Worm (Caenorhabditis elegans) whole organism, L4 larva: ENCODE results near the gene F56D6.12.
"Not testable (repeated sequence)": the region's sequence is repeated elsewhere in the genome, so short reads cannot be mapped to it uniquely, and the experiment has no call there.

Source experiments
- D1046.2 ChIP-seq: fragments of 200-800 bp; sonication (Bioruptor generic); IDR thresholded peaks from 2 replicates; pipeline ENCODE4 v1.3.6; 2022; ENCODE audit warnings: missing genetic modification characterization, missing compliant biosample characterization
- F26F4.8 ChIP-seq: fragments of 200-800 bp; sonication (Bioruptor generic); conservative IDR thresholded peaks from 2 replicates; pipeline ENCODE4 v1.3.6; 2022; ENCODE audit warnings: missing genetic modification characterization, missing compliant biosample characterization
- F37D6.2 ChIP-seq: sonication (generic microtip); optimal IDR thresholded peaks from 2 replicates; lab custom pipeline; 2016; ENCODE audit warnings: mild to moderate bottlenecking, missing genetic modification characterization, missing compliant biosample characterization
- F49E8.2 ChIP-seq: sonication (generic microtip); optimal IDR thresholded peaks from 2 replicates; lab custom pipeline; 2016; ENCODE audit warnings: missing compliant biosample characterization, mild to moderate bottlenecking, missing genetic modification characterization, borderline replicate concordance
- R02D3.7 ChIP-seq: fragments of 150-350 bp; sonication (generic microtip); optimal IDR thresholded peaks from 3 replicates; lab custom pipeline; 2014; ENCODE audit warnings: missing biosample characterization, missing genetic modification characterization
- T20F7.1 ChIP-seq: fragments of 200-800 bp; sonication (Bioruptor generic); optimal IDR thresholded peaks from 2 replicates; lab custom pipeline; 2018; ENCODE audit warnings: mild to moderate bottlenecking, missing genetic modification characterization, missing compliant biosample characterization
- Y48G9A.11 ChIP-seq: fragments of 200-800 bp; sonication (Bioruptor generic); IDR thresholded peaks from 2 replicates; pipeline ENCODE4 v1.3.6; 2022; ENCODE audit warnings: missing genetic modification reagents, missing genetic modification characterization, missing compliant biosample characterization
- Y75B8A.6 ChIP-seq: fragments of 200-800 bp; sonication (Bioruptor generic); IDR thresholded peaks from 2 replicates; pipeline ENCODE4 v1.3.6; 2022; ENCODE audit warnings: missing genetic modification reagents, missing genetic modification characterization, missing compliant biosample characterization
- ceh-44 ChIP-seq: fragments of 200-800 bp; sonication (Bioruptor generic); IDR thresholded peaks from 2 replicates; pipeline ENCODE4 v1.3.6; 2022; ENCODE audit warnings: missing genetic modification reagents, missing genetic modification characterization, missing compliant biosample characterization
- ceh-62 ChIP-seq: sonication (generic microtip); optimal IDR thresholded peaks from 2 replicates; lab custom pipeline; 2017; ENCODE audit warnings: missing biosample characterization, missing genetic modification characterization
- ces-1 ChIP-seq: fragments of 150-350 bp; sonication (generic microtip); optimal IDR thresholded peaks from 4 replicates; lab custom pipeline; 2014; ENCODE audit warnings: missing biosample characterization, missing genetic modification reagents, missing genetic modification characterization
- ctbp-1 ChIP-seq: fragments of 200-800 bp; sonication (Bioruptor generic); IDR thresholded peaks from 2 replicates; pipeline ENCODE4 v1.3.6; 2022; ENCODE audit warnings: missing genetic modification reagents, missing genetic modification characterization, missing compliant biosample characterization
- daf-8 ChIP-seq: fragments of 200-800 bp; sonication (Bioruptor generic); IDR thresholded peaks from 2 replicates; pipeline ENCODE4 v1.3.6; 2022; ENCODE audit warnings: missing genetic modification characterization, missing compliant biosample characterization
- dmd-8 ChIP-seq: fragments of 200-800 bp; sonication (Bioruptor generic); IDR thresholded peaks from 2 replicates; pipeline ENCODE4 v1.3.6; 2022; ENCODE audit warnings: missing genetic modification characterization, missing compliant biosample characterization
- egl-27 ChIP-seq: sonication (generic microtip); optimal IDR thresholded peaks from 3 replicates; lab custom pipeline; 2017; ENCODE audit warnings: missing biosample characterization, missing genetic modification reagents, missing genetic modification characterization
- egl-43 ChIP-seq: fragments of 200-800 bp; sonication (Bioruptor generic); IDR thresholded peaks from 2 replicates; pipeline ENCODE4 v1.3.6; 2022; ENCODE audit warnings: missing genetic modification reagents, missing genetic modification characterization, missing compliant biosample characterization
- hif-1 ChIP-seq, 2 experiments: sonication (generic microtip); optimal IDR thresholded peaks; 2 replicates each; lab custom pipeline; 2016 to 2017; ENCODE audit warnings: missing compliant biosample characterization in 2 of 2, missing genetic modification characterization in 2 of 2, missing genetic modification reagents in 2 of 2, missing genotype in 2 of 2, mild to moderate bottlenecking in 1 of 2
- hlh-11 ChIP-seq: fragments of 200-800 bp; sonication (Bioruptor generic); optimal IDR thresholded peaks from 2 replicates; lab custom pipeline; 2018; ENCODE audit warnings: mild to moderate bottlenecking, missing genetic modification characterization, missing compliant biosample characterization
- lin-1 ChIP-seq: fragments of 200-800 bp; sonication (Bioruptor generic); IDR thresholded peaks from 2 replicates; pipeline ENCODE4 v1.3.6; 2022; ENCODE audit warnings: missing genetic modification reagents, missing genetic modification characterization, missing compliant biosample characterization
- lin-15B ChIP-seq: fragments of 150-350 bp; sonication (generic microtip); optimal IDR thresholded peaks from 3 replicates; lab custom pipeline; 2014; ENCODE audit warnings: missing biosample characterization, missing genetic modification characterization
- lsy-2 ChIP-seq, 2 experiments: fragments of 150-350 bp in 1 of 2; sonication (generic microtip) in 1 of 2; optimal IDR thresholded peaks; 2 replicates each; lab custom pipeline; 2014 to 2017; ENCODE audit warnings: missing biosample characterization in 2 of 2, missing genetic modification characterization in 2 of 2
- madf-5 ChIP-seq, 2 experiments: fragments of 200-800 bp; sonication (Bioruptor generic); IDR thresholded peaks; 2 replicates each; pipeline ENCODE4 v1.3.6; 2022; ENCODE audit warnings: missing compliant biosample characterization in 2 of 2, missing genetic modification characterization in 2 of 2
- mdt-29 ChIP-seq: fragments of 200-800 bp; sonication (Bioruptor generic); IDR thresholded peaks from 2 replicates; pipeline ENCODE4 v1.3.6; 2022; ENCODE audit warnings: missing genetic modification reagents, missing genetic modification characterization, missing compliant biosample characterization
- mep-1 ChIP-seq: fragments of 150-350 bp; sonication (generic microtip); optimal IDR thresholded peaks from 3 replicates; lab custom pipeline; 2014; ENCODE audit warnings: missing biosample characterization, missing genetic modification characterization
- mxl-3 ChIP-seq: fragments of 200-800 bp; sonication (Bioruptor generic); optimal IDR thresholded peaks from 2 replicates; lab custom pipeline; 2018; ENCODE audit warnings: mild to moderate bottlenecking, missing genetic modification characterization, missing compliant biosample characterization
- nhr-10 ChIP-seq: fragments of 150-350 bp; optimal IDR thresholded peaks from 2 replicates; lab custom pipeline; 2014; ENCODE audit warnings: missing biosample characterization, missing genetic modification characterization
- nhr-102 ChIP-seq: sonication (generic microtip); optimal IDR thresholded peaks from 2 replicates; lab custom pipeline; 2016; ENCODE audit warnings: mild to moderate bottlenecking, missing genetic modification characterization, moderate library complexity, missing compliant biosample characterization
- nhr-11 ChIP-seq: fragments of 150-350 bp; optimal IDR thresholded peaks from 2 replicates; lab custom pipeline; 2014; ENCODE audit warnings: missing biosample characterization, missing genetic modification characterization
- nhr-237 ChIP-seq: sonication (generic microtip); optimal IDR thresholded peaks from 2 replicates; lab custom pipeline; 2017; ENCODE audit warnings: missing biosample characterization, missing genetic modification characterization
- nhr-76 ChIP-seq: fragments of 150-350 bp; optimal IDR thresholded peaks from 2 replicates; lab custom pipeline; 2014; ENCODE audit warnings: missing biosample characterization, missing genetic modification characterization
- pha-4 ChIP-seq, 2 experiments: fragments of 150-350 bp in 1 of 2; fragments of 200-800 bp in 1 of 2; sonication (Bioruptor generic) in 1 of 2; IDR thresholded peaks in 1 of 2; optimal IDR thresholded peaks in 1 of 2; 2 replicates each; pipeline versions ENCODE4 v1.3.6 to Lab custom; 2014 to 2022; ENCODE audit warnings: missing genetic modification characterization in 2 of 2, missing genetic modification reagents in 2 of 2, missing biosample characterization in 1 of 2, missing compliant biosample characterization in 1 of 2
- sdz-12 ChIP-seq: fragments of 200-800 bp; sonication (Bioruptor generic); optimal IDR thresholded peaks from 2 replicates; lab custom pipeline; 2018; ENCODE audit warnings: mild to moderate bottlenecking, missing genetic modification characterization, missing compliant biosample characterization
- set-16 ChIP-seq: fragments of 200-800 bp; sonication (Bioruptor generic); IDR thresholded peaks from 2 replicates; pipeline ENCODE4 v1.3.6; 2022; ENCODE audit warnings: missing genetic modification reagents, missing genetic modification characterization, missing compliant biosample characterization
- skn-1 ChIP-seq: fragments of 150-350 bp; optimal IDR thresholded peaks from 2 replicates; lab custom pipeline; 2014; ENCODE audit warnings: missing biosample characterization, missing genetic modification characterization
- snpc-1.2 ChIP-seq: fragments of 200-800 bp; sonication (Bioruptor generic); IDR thresholded peaks from 2 replicates; pipeline ENCODE4 v1.3.6; 2022; ENCODE audit warnings: missing genetic modification reagents, missing genetic modification characterization, missing compliant biosample characterization
- tag-97 ChIP-seq: fragments of 200-800 bp; sonication (Bioruptor generic); IDR thresholded peaks from 2 replicates; pipeline ENCODE4 v1.3.6; 2022; ENCODE audit warnings: missing genetic modification characterization, missing compliant biosample characterization
- vab-7 ChIP-seq: fragments of 200-800 bp; sonication (Bioruptor generic); IDR thresholded peaks from 2 replicates; pipeline ENCODE4 v1.3.6; 2022; ENCODE audit warnings: missing genetic modification reagents, missing genetic modification characterization, missing compliant biosample characterization
- zfp-2 ChIP-seq: sonication (generic microtip); optimal IDR thresholded peaks from 2 replicates; lab custom pipeline; 2016; ENCODE audit warnings: mild to moderate bottlenecking, missing genetic modification characterization, missing compliant biosample characterization
- ztf-7 ChIP-seq: fragments of 150-350 bp; optimal IDR thresholded peaks from 2 replicates; lab custom pipeline; 2014; ENCODE audit warnings: missing biosample characterization, missing genetic modification characterization

The F56D6.12 gene

DNA sequence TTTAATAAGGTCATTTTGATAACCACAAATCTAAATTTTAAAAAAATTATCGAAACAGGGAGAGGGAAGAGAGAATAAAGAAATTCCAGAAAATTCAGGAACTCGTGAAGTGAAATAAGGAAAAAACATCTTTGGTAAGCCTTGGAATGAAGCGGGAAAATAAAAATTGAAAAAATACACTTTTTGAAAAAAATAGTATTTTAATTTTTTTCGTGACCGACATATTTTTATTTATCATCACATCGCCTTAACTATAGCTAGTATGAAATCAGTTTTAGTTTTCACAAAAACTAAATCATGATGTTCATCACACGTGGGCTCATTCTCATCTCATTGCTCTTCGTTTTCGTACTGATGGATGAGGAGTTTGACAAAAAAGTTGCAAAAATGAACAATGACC lies 1.2 kb downstream of the F56D6.12 start, which contains the start of gene F56D6.13:
TSS of gene F56D6.13 (plus strand) at position 301 of the 400 bp plus-strand sequence.
- TF ChIP-seq zfp-2 (tag; lab: Kevin White, UChicago): no peak
- TF ChIP-seq pha-4 (GFP tag; IDR thresholded peaks at IDR 0.05; lab: Robert Waterston, UW): no peak
- no peak for TF ChIP-seq pha-4 (tag; optimal IDR thresholded peaks at IDR 0.05; lab: Kevin White, UChicago)
- TF ChIP-seq mxl-3 (GFP tag; lab: Kevin White, UChicago): no peak
- no peak for TF ChIP-seq D1046.2 (GFP tag; lab: Robert Waterston, UW)
- TF ChIP-seq hlh-11 (tag; lab: Kevin White, UChicago): no peak
- TF ChIP-seq set-16: no peak
- TF ChIP-seq Y48G9A.11 (GFP tag; lab: Robert Waterston, UW): no peak
- TF ChIP-seq nhr-102: no peak
- no peak for TF ChIP-seq lin-15B (tag; lab: Kevin White, UChicago)
- no peak for TF ChIP-seq lin-1 (GFP tag; lab: Robert Waterston, UW)
- no peak for TF ChIP-seq ctbp-1 (GFP tag; lab: Robert Waterston, UW)
- TF ChIP-seq F37D6.2: no peak
- no peak for TF ChIP-seq ztf-7 (tag; lab: Kevin White, UChicago)
- TF ChIP-seq, all 104 proteins: peak for 0

DNA sequence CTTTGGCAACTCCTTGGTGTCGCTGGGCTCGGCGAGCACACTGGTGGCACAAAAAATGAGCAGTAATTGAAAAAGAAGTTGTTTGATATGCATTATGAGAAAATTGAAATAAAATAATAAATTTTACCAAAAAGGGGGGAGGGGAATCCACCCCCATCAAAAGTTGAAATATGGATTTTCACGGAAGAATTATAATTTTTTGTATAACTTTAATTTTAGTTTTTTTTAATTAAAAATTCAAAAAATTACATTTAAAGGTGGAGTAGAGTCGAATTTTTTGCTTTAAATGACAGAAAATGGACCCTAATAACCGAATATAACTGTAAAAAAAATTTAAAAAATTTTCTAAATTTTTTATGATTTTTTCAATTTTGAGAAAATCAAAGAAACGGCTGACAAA lies 3.9 kb downstream of the F56D6.12 start, which contains the start of gene F56D6.18:
TSS of gene F56D6.18 (minus strand) at position 101 of the 400 bp plus-strand sequence.
- TF ChIP-seq nhr-10 (tag; lab: Kevin White, UChicago); set-16; lsy-2 (tag; optimal IDR thresholded peaks at IDR 0.05; lab: Kevin White, UChicago): not testable (repeated sequence)

- TF ChIP-seq ztf-7 (tag; lab: Kevin White, UChicago): no peak
- TF ChIP-seq lsy-2 (tag; optimal IDR thresholded peaks at IDR 0.05; lab: Kevin White, UChicago): no peak
- no peak for TF ChIP-seq R02D3.7
- TF ChIP-seq egl-43 (GFP tag; lab: Robert Waterston, UW): no peak
- TF ChIP-seq lin-1 (GFP tag; lab: Robert Waterston, UW): no peak
- TF ChIP-seq hif-1 (tag; optimal IDR thresholded peaks at IDR 0.05; lab: Kevin White, UChicago): no peak
- no peak for TF ChIP-seq snpc-1.2 (GFP tag; lab: Robert Waterston, UW)
- TF ChIP-seq Y48G9A.11 (GFP tag; lab: Robert Waterston, UW): no peak
- no peak for TF ChIP-seq daf-8 (GFP tag; lab: Robert Waterston, UW)
- TF ChIP-seq ceh-62 (tag; lab: Kevin White, UChicago): no peak
- TF ChIP-seq dmd-8 (GFP tag; lab: Robert Waterston, UW): no peak
- TF ChIP-seq nhr-237: no peak
- no peak for TF ChIP-seq Y75B8A.6 (GFP tag; lab: Robert Waterston, UW)
- no peak for TF ChIP-seq mdt-29 (GFP tag; lab: Robert Waterston, UW)
- no peak for TF ChIP-seq egl-27
- no peak for TF ChIP-seq skn-1 (tag; lab: Kevin White, UChicago)
- TF ChIP-seq ctbp-1 (GFP tag; lab: Robert Waterston, UW): no peak
- no peak for TF ChIP-seq nhr-11 (tag; lab: Kevin White, UChicago)
Measured at ce11 chrIV:3912598-3912997, 4.7 kb downstream of the F56D6.12 start, which contains the start of gene F56D6.20. Gene F56D6.20 (plus strand): TSS chrIV:3912898.

ce11 chrIV:3914462-3914861 lies 6.5 kb downstream of the F56D6.12 start, which contains the start of gene F56D6.19:
Gene F56D6.19 (plus strand): TSS chrIV:3914762.
- TF ChIP-seq ces-1 (GFP tag; lab: Kevin White, UChicago): no peak
- TF ChIP-seq sdz-12 (GFP tag; lab: Kevin White, UChicago): no peak
- TF ChIP-seq F49E8.2 (tag; lab: Kevin White, UChicago): no peak

- TF ChIP-seq F26F4.8 (GFP tag; lab: Robert Waterston, UW) (no peak), T20F7.1 (GFP tag; lab: Kevin White, UChicago) (no peak), mep-1 (tag; lab: Kevin White, UChicago) (no peak), tag-97 (no peak), R02D3.7 (no peak), nhr-76 (tag; lab: Kevin White, UChicago) (no peak), madf-5 (GFP tag; IDR thresholded peaks at IDR 0.05; lab: Robert Waterston, UW) (no peak), lin-15B (tag; lab: Kevin White, UChicago) (no peak), ceh-44 (no peak), vab-7 (GFP tag; lab: Robert Waterston, UW) (no peak)
Measured at ce11 chrIV:3915296-3915695, 7.4 kb downstream of the F56D6.12 start, which contains the start of gene srz-20. Gene srz-20 (plus strand): TSS chrIV:3915596.
